Fruit fly (Drosophila melanogaster) whole organism, embryonic: ENCODE data around the gene P58IPK.

ENCODE experiments used
- CG10321 ChIP-seq: fragments of 200-800 bp; sonication (Bioruptor generic); IDR thresholded peaks from 2 replicates; pipeline ENCODE4 v1.3.6; 2022; ENCODE audit warnings: missing biosample characterization, missing genetic modification characterization
- CG11456 ChIP-seq: fragments of 200-800 bp; sonication (Bioruptor generic); IDR thresholded peaks from 3 replicates; pipeline ENCODE4 v1.3.6; 2022; ENCODE audit warnings: missing biosample characterization, missing genetic modification characterization
- CG1233 ChIP-seq: fragments of 200-800 bp; sonication (Bioruptor generic); optimal IDR thresholded peaks from 4 replicates; lab custom pipeline; 2018; ENCODE audit warnings: missing biosample characterization, mild to moderate bottlenecking, missing genetic modification characterization
- CG12744 ChIP-seq: fragments of 200-800 bp; sonication (Bioruptor generic); optimal IDR thresholded peaks from 2 replicates; lab custom pipeline; 2016; ENCODE audit warnings: missing biosample characterization, missing genetic modification characterization
- CG14441 ChIP-seq: fragments of 200-800 bp; sonication (Bioruptor generic); IDR thresholded peaks from 2 replicates; pipeline ENCODE4 v1.3.6; 2022; ENCODE audit warnings: missing biosample characterization, missing genetic modification characterization
- CG14667 ChIP-seq: fragments of 200-800 bp; sonication (Bioruptor generic); IDR thresholded peaks from 2 replicates; pipeline ENCODE4 v1.3.6; 2022; ENCODE audit warnings: missing biosample characterization, missing genetic modification characterization
- CG15479 ChIP-seq: fragments of 200-800 bp; sonication (Bioruptor generic); optimal IDR thresholded peaks from 3 replicates; lab custom pipeline; 2019; ENCODE audit warnings: missing biosample characterization, mild to moderate bottlenecking, missing genetic modification characterization, moderate library complexity
- CG1647 ChIP-seq: fragments of 200-800 bp; sonication (Bioruptor generic); optimal IDR thresholded peaks from 3 replicates; lab custom pipeline; 2016; ENCODE audit warnings: missing biosample characterization, missing genetic modification characterization
- CG17328 ChIP-seq: fragments of 200-800 bp; sonication (Bioruptor generic); IDR thresholded peaks from 2 replicates; pipeline ENCODE4 v1.3.6; 2022; ENCODE audit warnings: missing biosample characterization, missing genetic modification characterization
- CG4282 ChIP-seq: fragments of 200-800 bp; sonication (Bioruptor generic); optimal IDR thresholded peaks from 2 replicates; lab custom pipeline; 2016; ENCODE audit warnings: missing biosample characterization, missing genetic modification characterization
- CG4730 ChIP-seq: fragments of 200-800 bp; sonication (Bioruptor generic); IDR thresholded peaks from 2 replicates; pipeline ENCODE4 v1.3.6; 2022; ENCODE audit warnings: missing biosample characterization, missing genetic modification characterization
- CG5953 ChIP-seq: fragments of 200-800 bp; sonication (Bioruptor generic); IDR thresholded peaks from 2 replicates; pipeline ENCODE4 v1.3.6; 2022; ENCODE audit warnings: missing biosample characterization, missing genetic modification characterization
- CG6272 ChIP-seq: fragments of 200-800 bp; sonication (Bioruptor generic); IDR thresholded peaks from 2 replicates; pipeline ENCODE4 v1.3.6; 2022; ENCODE audit warnings: missing biosample characterization, missing genetic modification characterization
- CG6689 ChIP-seq: fragments of 200-800 bp; sonication (Bioruptor generic); IDR thresholded peaks from 2 replicates; pipeline ENCODE4 v1.3.6; 2022; ENCODE audit warnings: missing biosample characterization, missing genetic modification characterization
- CG7556 ChIP-seq: fragments of 200-800 bp; sonication (Bioruptor generic); optimal IDR thresholded peaks from 2 replicates; lab custom pipeline; 2017; ENCODE audit warnings: missing biosample characterization, mild to moderate bottlenecking, missing genetic modification characterization
- CG8359 ChIP-seq: fragments of 200-800 bp; sonication (Bioruptor generic); optimal IDR thresholded peaks from 2 replicates; lab custom pipeline; 2017; ENCODE audit warnings: missing biosample characterization, mild to moderate bottlenecking, missing genetic modification characterization, borderline replicate concordance
- CrebB ChIP-seq: fragments of 200-800 bp; sonication (Bioruptor generic); optimal IDR thresholded peaks from 3 replicates; lab custom pipeline; 2018; ENCODE audit warnings: missing biosample characterization, mild to moderate bottlenecking, missing genetic modification characterization
- D19B ChIP-seq: fragments of 200-800 bp; sonication (Bioruptor generic); optimal IDR thresholded peaks from 2 replicates; lab custom pipeline; 2017; ENCODE audit warnings: missing biosample characterization, mild to moderate bottlenecking, missing genetic modification characterization
- Dad ChIP-seq: fragments of 200-800 bp; sonication (Bioruptor generic); optimal IDR thresholded peaks from 3 replicates; lab custom pipeline; 2016; ENCODE audit warnings: missing biosample characterization, missing genetic modification characterization
- Dref ChIP-seq: fragments of 200-800 bp; sonication (Bioruptor generic); IDR thresholded peaks from 2 replicates; pipeline ENCODE4 v1.3.6; 2022; ENCODE audit warnings: missing biosample characterization, missing genetic modification characterization
- Ets65A ChIP-seq: fragments of 200-800 bp; sonication (Bioruptor generic); peaks from one replicate; lab custom pipeline; 2016; ENCODE audit warnings: missing biosample characterization, missing genetic modification characterization
- H2.0 ChIP-seq: fragments of 200-800 bp; sonication (Bioruptor generic); IDR thresholded peaks from 2 replicates; pipeline ENCODE4 v1.3.6; 2022; ENCODE audit warnings: missing biosample characterization, missing genetic modification characterization
- HLHmδ ChIP-seq: fragments of 200-800 bp; sonication (Bioruptor generic); optimal IDR thresholded peaks from 2 replicates; lab custom pipeline; 2018; ENCODE audit warnings: missing biosample characterization, mild to moderate bottlenecking, missing genetic modification characterization, moderate library complexity
- Max ChIP-seq: fragments of 200-800 bp; sonication (Bioruptor generic); optimal IDR thresholded peaks from 2 replicates; lab custom pipeline; 2016; ENCODE audit warnings: missing biosample characterization, mild to moderate bottlenecking, missing genetic modification characterization
- Meics ChIP-seq: fragments of 200-800 bp; sonication (Bioruptor generic); optimal IDR thresholded peaks from 2 replicates; lab custom pipeline; 2017; ENCODE audit warnings: missing biosample characterization, mild to moderate bottlenecking, missing genetic modification characterization
- Nf-YB ChIP-seq: fragments of 200-800 bp; sonication (Bioruptor generic); optimal IDR thresholded peaks from 3 replicates; lab custom pipeline; 2019; ENCODE audit warnings: missing biosample characterization, mild to moderate bottlenecking, missing genetic modification characterization, moderate library complexity
- Poxn ChIP-seq: fragments of 200-800 bp; sonication (Bioruptor generic); IDR thresholded peaks from 2 replicates; pipeline ENCODE4 v1.3.6; 2022; ENCODE audit warnings: missing biosample characterization, missing genetic modification characterization
- Vsx1 ChIP-seq: fragments of 200-800 bp; sonication (Bioruptor generic); optimal IDR thresholded peaks from 2 replicates; lab custom pipeline; 2017; ENCODE audit warnings: missing biosample characterization, mild to moderate bottlenecking, missing genetic modification characterization, missing genetic modification reagents
- ato ChIP-seq: fragments of 200-800 bp; sonication (Bioruptor generic); IDR thresholded peaks from 2 replicates; pipeline ENCODE4 v1.3.6; 2022; ENCODE audit warnings: missing biosample characterization, missing genetic modification characterization; ENCODE audit not compliant: partially characterized antibody
- cad ChIP-seq: fragments of >200 bp; optimal IDR thresholded peaks from 2 replicates; lab custom pipeline; 2017; ENCODE audit warnings: missing biosample characterization, missing genetic modification characterization
- cg ChIP-seq: fragments of 200-800 bp; sonication (Bioruptor generic); optimal IDR thresholded peaks from 3 replicates; lab custom pipeline; 2019; ENCODE audit warnings: missing biosample characterization, mild to moderate bottlenecking, missing genetic modification characterization, moderate library complexity
- chinmo ChIP-seq: fragments of 200-800 bp; sonication (Bioruptor generic); IDR thresholded peaks from 4 replicates; pipeline ENCODE4 v1.3.6; 2022; ENCODE audit warnings: missing biosample characterization, missing genetic modification characterization; ENCODE audit not compliant: partially characterized antibody
- ci ChIP-seq: fragments of 200-800 bp; sonication (Bioruptor generic); IDR thresholded peaks from 3 replicates; pipeline ENCODE4 v1.3.6; 2022; ENCODE audit warnings: missing biosample characterization, missing genetic modification characterization
- dmrt11E ChIP-seq: fragments of 200-800 bp; sonication (Bioruptor generic); optimal IDR thresholded peaks from 3 replicates; lab custom pipeline; 2018; ENCODE audit warnings: missing biosample characterization, mild to moderate bottlenecking, missing genetic modification characterization, moderate library complexity
- fd102C ChIP-seq: fragments of 200-800 bp; sonication (Bioruptor generic); optimal IDR thresholded peaks from 2 replicates; lab custom pipeline; 2018; ENCODE audit warnings: missing biosample characterization, mild to moderate bottlenecking, missing genetic modification characterization, moderate library complexity
- grn ChIP-seq: fragments of 200-800 bp; sonication (Bioruptor generic); optimal IDR thresholded peaks from 3 replicates; lab custom pipeline; 2017; ENCODE audit warnings: missing biosample characterization, missing genetic modification characterization
- gsb-n ChIP-seq: fragments of 200-800 bp; sonication (Bioruptor generic); optimal IDR thresholded peaks from 3 replicates; lab custom pipeline; 2018; ENCODE audit warnings: missing biosample characterization, mild to moderate bottlenecking, missing genetic modification characterization
- hth ChIP-seq: fragments of >200 bp; optimal IDR thresholded peaks from 2 replicates; lab custom pipeline; 2017; ENCODE audit warnings: inconsistent platforms
- kni ChIP-seq: fragments of 200-800 bp; sonication (Bioruptor generic); optimal IDR thresholded peaks from 3 replicates; lab custom pipeline; 2017; ENCODE audit warnings: mild to moderate bottlenecking, missing biosample characterization, missing genetic modification reagents, missing genetic modification characterization
- lilli ChIP-seq: fragments of 200-800 bp; sonication (Bioruptor generic); optimal IDR thresholded peaks from 3 replicates; lab custom pipeline; 2016; ENCODE audit warnings: missing biosample characterization, missing genetic modification characterization
- oc ChIP-seq: fragments of 200-800 bp; sonication (Bioruptor generic); optimal IDR thresholded peaks from 2 replicates; lab custom pipeline; 2018; ENCODE audit warnings: missing biosample characterization, mild to moderate bottlenecking, missing genetic modification characterization, moderate library complexity
- pros ChIP-seq: fragments of 200-800 bp; sonication (Bioruptor generic); optimal IDR thresholded peaks from 3 replicates; lab custom pipeline; 2019; ENCODE audit warnings: missing biosample characterization, mild to moderate bottlenecking, missing genetic modification characterization, moderate library complexity
- sd ChIP-seq: fragments of 200-800 bp; sonication (Bioruptor generic); optimal IDR thresholded peaks from 3 replicates; lab custom pipeline; 2018; ENCODE audit warnings: missing biosample characterization, mild to moderate bottlenecking, missing genetic modification characterization, moderate library complexity
- sim ChIP-seq: fragments of 200-800 bp; sonication (Bioruptor generic); IDR thresholded peaks from 2 replicates; pipeline ENCODE4 v1.3.6; 2022; ENCODE audit warnings: missing biosample characterization, missing genetic modification characterization
- tll ChIP-seq, 2 experiments: fragments of 200-800 bp in 1 of 2; fragments of >200 bp in 1 of 2; sonication (Bioruptor generic) in 1 of 2; optimal IDR thresholded peaks; 2 replicates each; lab custom pipeline; 2017 to 2019; ENCODE audit warnings: missing biosample characterization in 2 of 2, missing genetic modification characterization in 2 of 2, mild to moderate bottlenecking in 1 of 2, moderate library complexity in 1 of 2
- tx ChIP-seq: fragments of 200-800 bp; sonication (Bioruptor generic); optimal IDR thresholded peaks from 2 replicates; lab custom pipeline; 2016; ENCODE audit warnings: missing biosample characterization, missing genetic modification characterization
- vvl ChIP-seq: fragments of 200-800 bp; sonication (Bioruptor generic); IDR thresholded peaks from 2 replicates; pipeline ENCODE4 v1.3.6; 2022; ENCODE audit warnings: missing biosample characterization, missing genetic modification characterization
- zen ChIP-seq: fragments of 200-800 bp; sonication (Bioruptor generic); optimal IDR thresholded peaks from 3 replicates; lab custom pipeline; 2018; ENCODE audit warnings: missing biosample characterization, mild to moderate bottlenecking, missing genetic modification characterization, moderate library complexity
- zfh1 ChIP-seq: fragments of 200-800 bp; sonication (Bioruptor generic); IDR thresholded peaks from 3 replicates; pipeline ENCODE4 v1.3.6; 2022; ENCODE audit warnings: missing biosample characterization, missing genetic modification characterization

P58IPK gene

DNA sequence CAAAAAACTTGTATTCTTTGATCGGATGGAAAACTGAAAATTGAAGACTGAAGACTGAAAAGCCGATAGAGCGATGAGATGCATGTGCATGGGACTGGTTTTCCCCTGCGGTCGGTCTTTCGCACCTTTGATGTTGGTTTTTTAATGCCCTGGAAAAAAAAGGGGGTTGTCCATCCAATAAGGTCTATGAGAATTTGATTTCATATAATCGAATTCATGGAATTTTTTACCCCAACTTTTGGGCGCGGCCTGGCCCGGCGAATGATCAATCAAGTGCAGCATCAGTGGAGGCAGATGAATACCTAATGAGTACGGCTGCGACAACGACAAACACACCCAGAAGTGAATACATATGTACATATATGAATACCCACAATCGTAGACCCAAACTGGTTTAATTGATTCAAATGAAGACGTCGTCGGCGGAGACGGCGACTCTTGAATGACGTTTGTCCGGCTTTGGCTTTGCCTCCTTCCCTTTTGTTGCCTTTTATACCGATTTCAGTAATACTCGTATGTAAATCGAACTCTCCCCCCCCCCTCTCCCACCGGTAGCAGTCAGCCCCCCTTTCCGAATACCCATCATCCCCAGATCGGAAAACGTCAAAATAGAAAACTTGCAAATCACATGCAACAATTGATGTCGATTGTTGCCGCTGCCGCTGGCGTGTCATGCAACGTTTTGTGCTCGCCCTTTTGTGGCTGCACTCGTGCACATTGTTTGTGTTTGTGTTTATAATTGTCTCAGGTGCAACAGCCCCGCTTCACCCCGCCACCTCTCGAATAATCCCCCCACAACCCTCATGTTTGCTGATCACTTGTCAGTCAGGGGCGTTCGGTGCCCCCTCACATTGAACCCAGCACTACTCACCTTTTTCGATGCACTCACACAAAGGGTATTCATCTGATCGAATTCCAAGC lies 16.5 kb downstream of the P58IPK start (continued):
- no peak for TF ChIP-seq CG8359 (GFP tag; lab: Kevin White, UChicago)
- no peak for TF ChIP-seq CG6689
- TF ChIP-seq CG1233 (GFP tag; lab: Kevin White, UChicago), result peak; percentile 10
- TF ChIP-seq vvl (GFP tag; lab: Robert Waterston, UW), result peak; percentile 77
- peak; percentile 75; the same call in 1 of the 4 replicates for TF ChIP-seq chinmo
- no peak for TF ChIP-seq CG5953
- TF ChIP-seq Nf-YB, result no peak
- TF ChIP-seq CrebB (tag; lab: Kevin White, UChicago), result no peak
- TF ChIP-seq tx (GFP tag; lab: Kevin White, UChicago), result no peak
- peak; percentile 93 for TF ChIP-seq kni (GFP tag; lab: Kevin White, UChicago)
- no peak for TF ChIP-seq D19B
- TF ChIP-seq fd102C (GFP tag; lab: Kevin White, UChicago), result no peak
- no peak for TF ChIP-seq Meics (GFP tag; lab: Kevin White, UChicago)
- TF ChIP-seq CG4730, result peak; percentile 25; the same call in 1 of the 2 replicates
- no peak for TF ChIP-seq CG1647 (GFP tag; lab: Kevin White, UChicago)
- TF ChIP-seq CG4282 (GFP tag; lab: Kevin White, UChicago), result no peak
- peak; percentile 56; the same call in 2 of the 3 replicates for TF ChIP-seq ci
- TF ChIP-seq CG7556 (GFP tag; lab: Kevin White, UChicago), result no peak
- no peak for TF ChIP-seq zfh1 (GFP tag; lab: Robert Waterston, UW)
- peak; percentile 51 for TF ChIP-seq pros (GFP tag; lab: Kevin White, UChicago)
- TF ChIP-seq cg (GFP tag; lab: Kevin White, UChicago), result peak; percentile 43
- no peak for TF ChIP-seq Dref
- peak; percentile 93 for TF ChIP-seq sd (tag; lab: Kevin White, UChicago)
- no peak for TF ChIP-seq H2.0
- no peak for TF ChIP-seq CG17328 (GFP tag; lab: Robert Waterston, UW)
- no peak for TF ChIP-seq lilli
- TF ChIP-seq ato (GFP tag; lab: Robert Waterston, UW), result no peak
- TF ChIP-seq CG11456, result 0 out of 3 replicates have a peak, but pooled peaks have one; percentile 18
- TF ChIP-seq HLHmδ, result peak; percentile 58
- peak; percentile 7 for TF ChIP-seq dmrt11E
- TF ChIP-seq Max (GFP tag; lab: Kevin White, UChicago), result no peak
- TF ChIP-seq Vsx1, result peak; percentile 16
- no peak for TF ChIP-seq Dad (GFP tag; lab: Kevin White, UChicago)
- peak; percentile 55 for TF ChIP-seq oc (tag; lab: Kevin White, UChicago)
- no peak for TF ChIP-seq Poxn (GFP tag; lab: Robert Waterston, UW)
- no peak for TF ChIP-seq CG14441 (GFP tag; lab: Robert Waterston, UW)
- no peak for TF ChIP-seq gsb-n
- TF ChIP-seq, all 482 proteins: peak for 30

DNA sequence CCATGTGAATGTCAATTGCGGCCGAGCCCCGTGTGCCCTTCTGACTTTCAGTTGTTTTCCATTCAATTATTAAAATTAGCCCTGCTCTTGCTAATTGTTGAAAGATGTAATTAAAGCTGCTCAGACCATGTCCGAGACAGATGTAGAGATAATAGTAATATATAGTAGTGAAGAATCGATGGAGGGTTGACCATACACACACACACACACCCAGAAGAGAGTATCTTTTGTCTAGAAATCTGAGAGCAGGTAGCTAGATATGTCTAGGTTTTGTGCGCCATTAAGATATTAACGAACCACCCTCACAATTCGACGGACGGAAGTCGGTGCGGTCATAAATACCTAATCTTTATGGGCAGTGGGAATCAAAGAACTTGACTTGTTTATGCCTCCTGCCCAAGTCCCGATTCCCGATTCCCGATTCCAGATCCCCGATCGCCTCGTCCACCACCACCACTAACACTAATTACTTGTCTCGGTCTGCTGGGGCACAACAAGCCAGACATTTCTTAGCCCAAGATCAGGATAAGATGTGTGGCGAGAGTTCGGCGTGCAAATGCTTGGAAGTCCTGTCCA lies 17.8 kb downstream of the P58IPK start:
- TF ChIP-seq hth (lab: Kevin White, UChicago), result peak; percentile 77
- TF ChIP-seq ci, result peak; percentile 15; the same call in 1 of the 3 replicates
- TF ChIP-seq Dad (GFP tag; lab: Kevin White, UChicago), result no peak
- TF ChIP-seq CG14667 (GFP tag; lab: Robert Waterston, UW), result no peak
- peak; percentile 22 for TF ChIP-seq kni (GFP tag; lab: Kevin White, UChicago)
- no peak for TF ChIP-seq CG6272
- TF ChIP-seq pros (GFP tag; lab: Kevin White, UChicago), result peak; percentile 46
- peak in 1 of 2 experiments; percentile 90 for TF ChIP-seq tll (GFP tag; optimal IDR thresholded peaks at IDR 0.05; lab: Kevin White, UChicago)
- no peak for TF ChIP-seq sim (GFP tag; lab: Robert Waterston, UW)
- no peak for TF ChIP-seq CG12744 (GFP tag; lab: Kevin White, UChicago)
- 0 out of 4 replicates have a peak, but pooled peaks have one; percentile 21 for TF ChIP-seq chinmo
- peak; percentile 67 for TF ChIP-seq CG15479 (GFP tag; lab: Kevin White, UChicago)
- peak; percentile 49 for TF ChIP-seq grn
- peak; percentile 82 for TF ChIP-seq zen
- TF ChIP-seq Ets65A, result peak; percentile 56
- peak; percentile 87 for TF ChIP-seq cad (GFP tag; lab: Kevin White, UChicago)
- TF ChIP-seq CG10321 (GFP tag; lab: Robert Waterston, UW), result no peak
- TF ChIP-seq cg (GFP tag; lab: Kevin White, UChicago), result peak; percentile 10
